Fruit fly (Drosophila melanogaster) S2 (cell line): ENCODE results near the gene CG5071.

ENCODE experiments used
- CG8478 ChIP-seq: fragments of >200 bp; optimal IDR thresholded peaks from 2 replicates; lab custom pipeline; 2018
- CTCF ChIP-seq, 2 experiments: fragments of >200 bp; optimal IDR thresholded peaks; 2 replicates each; lab custom pipeline; 2018

DNA sequence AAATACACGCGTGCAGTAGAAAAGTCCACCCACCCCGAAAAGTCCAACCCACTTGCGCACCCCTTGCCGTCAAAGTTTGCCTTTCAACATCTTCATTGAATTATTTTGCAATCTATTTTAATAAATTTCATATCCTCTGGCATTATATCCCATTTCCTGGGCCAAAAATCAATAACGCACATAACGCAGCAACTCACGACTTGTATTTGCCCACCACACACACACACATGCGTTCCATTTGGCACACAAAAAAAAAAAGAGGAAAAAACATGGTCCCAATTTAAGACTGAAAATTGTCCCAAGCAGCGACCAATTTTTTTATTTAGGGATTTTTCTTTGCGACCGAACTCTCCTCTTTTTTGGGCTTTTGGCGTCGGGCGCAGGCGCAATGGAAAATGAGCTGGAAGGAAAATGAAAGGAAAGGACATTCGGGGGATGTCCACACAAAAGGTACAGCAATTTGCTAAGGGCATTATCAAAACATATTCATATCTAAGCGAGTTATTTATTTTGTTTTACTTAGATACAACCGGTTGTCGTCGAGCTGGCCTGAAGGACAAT is 27.3 kb upstream of the CG5071 start:
- TF ChIP-seq CG8478 (lab: Kevin White, UChicago) = no peak
- no peak for TF ChIP-seq CTCF (optimal IDR thresholded peaks at IDR 0.05; lab: Kevin White, UChicago)
